Fruit fly (Drosophila melanogaster) whole organism, adult: ENCODE data around the gene Sur.

Experiments
- CG11617 ChIP-seq: fragments of 200-800 bp; sonication (Bioruptor generic); optimal IDR thresholded peaks from 2 replicates; lab custom pipeline; 2017; ENCODE audit warnings: mild to moderate bottlenecking, missing biosample characterization, missing genetic modification reagents, missing genetic modification characterization
- CG12768 ChIP-seq: fragments of 200-800 bp; sonication (Bioruptor generic); optimal IDR thresholded peaks from 2 replicates; lab custom pipeline; 2017; ENCODE audit warnings: missing biosample characterization, missing genetic modification characterization, mild to moderate bottlenecking, moderate library complexity, missing genetic modification reagents
- CG14711 ChIP-seq: fragments of 200-800 bp; sonication (Bioruptor generic); optimal IDR thresholded peaks from 2 replicates; lab custom pipeline; 2018; ENCODE audit warnings: missing biosample characterization, mild to moderate bottlenecking, missing genetic modification characterization, moderate library complexity
- CG1620 ChIP-seq: fragments of 200-800 bp; sonication (Bioruptor generic); optimal IDR thresholded peaks from 2 replicates; lab custom pipeline; 2016; ENCODE audit warnings: missing biosample characterization, missing genetic modification characterization
- CG33017 ChIP-seq: fragments of 200-800 bp; sonication (Bioruptor generic); optimal IDR thresholded peaks from 2 replicates; lab custom pipeline; 2018; ENCODE audit warnings: missing biosample characterization, mild to moderate bottlenecking, missing genetic modification characterization, moderate library complexity
- CG5204 ChIP-seq: fragments of 200-800 bp; sonication (Bioruptor generic); optimal IDR thresholded peaks from 2 replicates; lab custom pipeline; 2016; ENCODE audit warnings: missing biosample characterization, missing genetic modification characterization
- CG7045 ChIP-seq: fragments of 200-800 bp; sonication (Bioruptor generic); optimal IDR thresholded peaks from 2 replicates; lab custom pipeline; 2017; ENCODE audit warnings: missing biosample characterization, mild to moderate bottlenecking, missing genetic modification characterization
- CG7101 ChIP-seq: fragments of 200-800 bp; sonication (Bioruptor generic); optimal IDR thresholded peaks from 2 replicates; lab custom pipeline; 2018; ENCODE audit warnings: missing biosample characterization, mild to moderate bottlenecking, missing genetic modification characterization, moderate library complexity
- Clk ChIP-seq: fragments of 200-800 bp; sonication (Bioruptor generic); optimal IDR thresholded peaks from 2 replicates; lab custom pipeline; 2017; ENCODE audit warnings: missing biosample characterization, missing genetic modification characterization
- Crg-1 ChIP-seq: fragments of 200-800 bp; sonication (Bioruptor generic); optimal IDR thresholded peaks from 2 replicates; lab custom pipeline; 2016; ENCODE audit warnings: missing biosample characterization, missing genetic modification characterization
- Hr96 ChIP-seq: fragments of 200-800 bp; sonication (Bioruptor generic); optimal IDR thresholded peaks from 2 replicates; lab custom pipeline; 2016; ENCODE audit warnings: missing biosample characterization, missing genetic modification characterization
- Mnt ChIP-seq: fragments of 200-800 bp; sonication (Bioruptor generic); optimal IDR thresholded peaks from 2 replicates; lab custom pipeline; 2016; ENCODE audit warnings: missing biosample characterization, mild to moderate bottlenecking, missing genetic modification characterization
- bab1 ChIP-seq: fragments of 200-800 bp; sonication (Bioruptor generic); optimal IDR thresholded peaks from 3 replicates; lab custom pipeline; 2019; ENCODE audit warnings: missing biosample characterization, mild to moderate bottlenecking, missing genetic modification characterization, moderate library complexity
- cic ChIP-seq: fragments of 200-800 bp; sonication (Bioruptor generic); optimal IDR thresholded peaks from 2 replicates; lab custom pipeline; 2017; ENCODE audit warnings: missing biosample characterization, mild to moderate bottlenecking, missing genetic modification characterization, moderate library complexity
- cnc ChIP-seq, 2 experiments: fragments of >200 bp; optimal IDR thresholded peaks; 2 replicates each; lab custom pipeline; 2017
- kay ChIP-seq: fragments of 200-800 bp; sonication (Bioruptor generic); peaks from one replicate; lab custom pipeline; 2016; ENCODE audit warnings: missing biosample characterization, missing genetic modification characterization, borderline replicate concordance
- ovo ChIP-seq: fragments of 200-800 bp; sonication (Bioruptor generic); optimal IDR thresholded peaks from 2 replicates; lab custom pipeline; 2016; ENCODE audit warnings: missing biosample characterization, missing genetic modification characterization
- pad ChIP-seq: fragments of 200-800 bp; sonication (Bioruptor generic); optimal IDR thresholded peaks from 3 replicates; lab custom pipeline; 2017; ENCODE audit warnings: missing biosample characterization, missing genetic modification characterization, mild to moderate bottlenecking, moderate library complexity, missing genetic modification reagents
- tj ChIP-seq: fragments of 200-800 bp; sonication (Bioruptor generic); optimal IDR thresholded peaks from 3 replicates; lab custom pipeline; 2017; ENCODE audit warnings: missing biosample characterization, mild to moderate bottlenecking, missing genetic modification characterization, moderate library complexity
- toe ChIP-seq: fragments of 200-800 bp; sonication (Bioruptor generic); optimal IDR thresholded peaks from 2 replicates; lab custom pipeline; 2016; ENCODE audit warnings: missing biosample characterization, missing genetic modification characterization

Gene Sur

DNA sequence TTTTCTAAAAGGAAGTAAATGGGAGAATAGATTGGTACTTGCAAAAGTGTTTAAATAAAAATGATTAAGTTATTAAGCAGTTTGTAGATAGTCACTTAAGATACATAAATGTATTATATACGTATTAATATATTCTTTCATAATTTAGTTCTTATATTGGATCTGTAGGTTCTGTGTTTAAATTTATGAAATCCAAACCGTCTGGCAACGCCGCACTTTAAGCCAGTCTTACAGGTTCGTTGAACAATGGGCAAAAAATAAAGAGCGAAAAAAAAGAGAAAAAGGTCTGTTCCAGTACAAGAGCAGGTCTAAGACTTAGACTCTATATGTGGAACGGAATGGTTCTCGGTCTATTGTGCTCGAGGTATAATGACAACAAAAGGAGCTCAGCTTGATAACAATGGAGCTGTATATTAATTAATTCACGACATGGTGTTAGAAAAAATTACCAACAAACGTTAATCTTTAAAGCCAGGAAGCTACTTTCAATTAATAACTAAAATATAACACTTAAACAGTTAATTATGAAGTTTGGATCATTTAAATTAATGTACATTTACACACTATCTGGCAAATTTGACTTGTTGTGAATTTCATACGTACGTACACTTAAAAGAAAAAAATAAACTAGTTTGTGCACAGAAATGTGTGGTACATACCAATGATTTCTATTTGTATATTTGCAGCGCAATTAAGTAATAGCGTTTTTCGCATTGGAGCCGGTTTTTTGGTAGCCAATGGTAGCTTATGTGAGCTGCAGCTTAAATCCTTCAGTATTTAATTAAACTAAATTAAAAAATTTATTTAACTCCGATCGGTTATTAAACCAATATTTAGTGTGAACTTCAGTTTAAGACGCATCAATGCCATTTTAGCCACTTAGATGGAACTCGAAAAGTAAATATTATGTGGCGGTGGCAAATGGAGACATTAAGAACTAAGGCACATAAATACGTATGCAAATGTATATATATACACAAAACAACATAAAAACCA is 10.2 kb upstream of the Sur start, which contains the start of gene CG5731:
CG5731 (minus strand) TSS at position 946 of the 996 bp plus-strand sequence.
- TF ChIP-seq kay (GFP tag; lab: Kevin White, UChicago) (peak; percentile 76), CG1620 (GFP tag; lab: Kevin White, UChicago) (no peak), bab1 (no peak), CG33017 (no peak), CG12768 (GFP tag; lab: Kevin White, UChicago) (no peak), cic (GFP tag; lab: Kevin White, UChicago) (no peak)

DNA sequence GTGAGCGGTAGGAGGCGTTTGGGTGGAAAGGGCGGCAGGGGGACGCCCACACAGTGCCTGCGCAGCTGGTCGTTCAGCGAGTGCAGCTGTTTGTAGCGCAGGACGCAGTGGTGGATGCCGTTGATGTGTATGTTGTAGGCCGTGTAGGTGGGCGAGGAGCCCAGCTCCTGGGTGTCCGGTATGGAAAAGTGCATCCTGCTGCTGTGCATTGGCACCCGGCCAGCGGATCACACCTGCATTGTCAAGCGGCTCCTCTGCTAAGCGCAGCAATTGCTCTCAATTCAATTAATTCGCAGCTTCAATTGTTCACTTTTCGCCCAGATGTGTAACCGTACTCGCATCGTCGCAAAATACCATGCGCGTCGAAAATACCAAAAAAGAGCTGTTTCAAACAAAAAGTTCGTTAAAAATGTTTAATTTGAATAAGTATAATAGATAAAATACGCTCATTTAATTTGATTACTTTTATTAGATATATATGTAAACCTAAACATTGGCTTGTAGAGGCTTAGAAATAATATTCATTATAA is 7.8 kb upstream of the Sur start, which contains the start of gene Snx17:
Snx17 (minus strand) TSS at position 329 of the 530 bp plus-strand sequence.
- TF ChIP-seq ovo = no peak
- TF ChIP-seq CG14711 (tag; lab: Kevin White, UChicago) = no peak
- TF ChIP-seq pad (GFP tag; lab: Kevin White, UChicago) = no peak

DNA sequence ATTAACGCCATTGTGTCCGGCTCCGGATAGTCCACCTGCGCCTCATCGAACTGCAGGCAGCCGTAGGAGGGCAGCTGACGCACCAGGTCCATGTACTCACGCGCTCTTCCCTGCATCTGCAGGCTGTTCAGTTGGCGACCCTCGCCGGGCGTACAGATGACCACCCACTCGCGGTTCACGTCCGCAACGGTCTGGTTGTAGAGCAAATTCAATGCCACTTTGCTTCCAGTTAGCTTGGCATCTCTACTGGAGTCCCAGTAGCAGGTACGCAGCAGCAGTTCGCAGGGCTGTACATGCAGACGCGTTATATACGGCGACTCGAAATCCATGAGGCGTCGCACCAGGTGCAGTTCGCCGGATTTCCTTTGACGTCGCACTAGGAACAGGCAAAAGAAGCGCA is 7.0 kb upstream of the Sur start:
- TF ChIP-seq Crg-1 (GFP tag; lab: Kevin White, UChicago) (no peak), Hr96 (GFP tag; lab: Kevin White, UChicago) (no peak), kay (GFP tag; lab: Kevin White, UChicago) (no peak), CG12768 (GFP tag; lab: Kevin White, UChicago) (no peak), cic (GFP tag; lab: Kevin White, UChicago) (no peak)

DNA sequence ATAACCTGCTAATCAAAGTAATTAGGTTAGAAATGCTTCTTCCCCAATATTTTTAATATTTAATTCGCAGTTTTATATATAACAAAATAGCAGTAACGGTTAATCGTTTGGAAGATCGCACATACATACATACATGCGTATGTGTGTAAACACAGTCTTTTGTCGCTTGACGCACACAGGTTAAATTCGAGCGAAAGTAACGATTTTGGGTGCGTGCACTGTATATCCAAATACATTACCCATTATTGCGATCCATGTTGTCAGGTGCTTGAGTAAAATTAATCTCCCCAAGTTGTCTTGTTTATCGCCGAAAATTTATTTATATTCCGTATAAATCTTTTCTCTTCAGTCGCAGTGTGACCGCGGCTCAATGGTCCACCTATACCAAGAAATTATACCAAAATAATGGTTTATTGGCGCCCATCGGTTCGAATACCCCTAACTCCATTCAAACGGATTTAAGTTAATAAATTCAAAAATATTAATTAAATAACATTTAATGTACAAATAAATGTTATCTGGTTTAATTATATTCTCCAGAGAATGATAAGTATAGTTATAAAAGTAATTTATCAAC is 5.1 kb upstream of the Sur start, which contains the start of gene CG34159:
CG34159 (minus strand) TSS at position 385 of the 577 bp plus-strand sequence.
- TF ChIP-seq CG7101 (tag; lab: Kevin White, UChicago) (no peak), ovo (peak; percentile 73), CG1620 (GFP tag; lab: Kevin White, UChicago) (no peak), bab1 (peak; percentile 42)

DNA sequence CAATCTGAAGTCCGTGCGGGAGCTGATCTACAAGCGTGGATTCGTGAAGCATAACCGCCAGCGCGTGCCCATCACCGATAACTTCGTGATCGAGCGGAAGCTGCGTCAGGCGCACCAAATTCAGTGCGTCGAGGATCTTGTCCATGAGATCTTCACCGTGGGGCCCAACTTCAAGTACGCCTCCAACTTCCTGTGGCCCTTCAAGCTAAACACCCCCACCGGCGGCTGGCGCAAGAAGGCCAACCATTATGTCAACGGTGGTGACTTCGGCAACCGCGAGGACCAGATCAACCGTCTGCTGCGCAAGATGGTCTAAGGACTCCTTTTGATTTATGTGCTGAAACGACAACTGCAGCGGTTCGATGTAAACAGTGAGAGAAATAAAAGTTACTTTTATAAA is 2.8 kb upstream of the Sur start:
- TF ChIP-seq cnc (optimal IDR thresholded peaks at IDR 0.05; lab: Kevin White, UChicago) (no peak), CG5204 (GFP tag; lab: Kevin White, UChicago) (no peak), bab1 (no peak), CG14711 (tag; lab: Kevin White, UChicago) (no peak), toe (no peak), CG7045 (GFP tag; lab: Kevin White, UChicago) (no peak), tj (GFP tag; lab: Kevin White, UChicago) (no peak), kay (GFP tag; lab: Kevin White, UChicago) (no peak), CG11617 (GFP tag; lab: Kevin White, UChicago) (no peak), CG12768 (GFP tag; lab: Kevin White, UChicago) (no peak), Clk (no peak), pad (GFP tag; lab: Kevin White, UChicago) (no peak), cic (GFP tag; lab: Kevin White, UChicago) (no peak), Crg-1 (GFP tag; lab: Kevin White, UChicago) (no peak), CG33017 (no peak), Hr96 (GFP tag; lab: Kevin White, UChicago) (no peak), CG7101 (tag; lab: Kevin White, UChicago) (no peak)

DNA sequence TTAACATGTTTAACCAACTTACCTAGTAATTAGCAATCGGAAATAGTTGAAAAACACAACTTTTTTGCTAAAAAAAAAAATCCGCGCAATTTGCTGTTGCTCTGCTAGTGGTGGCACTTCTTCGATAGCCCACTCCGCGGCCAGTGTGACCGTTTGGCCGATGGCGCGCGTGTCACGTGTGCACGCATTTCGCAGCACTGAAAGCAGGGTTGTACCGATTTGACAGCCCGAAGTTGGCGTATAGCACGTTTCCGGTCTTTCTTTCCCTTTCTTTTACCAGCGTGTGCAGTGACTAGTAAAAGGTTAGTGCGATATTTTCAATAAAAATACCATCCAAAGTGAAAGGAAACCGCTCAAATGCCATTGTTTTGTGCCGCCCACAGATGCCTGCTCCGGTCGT is 1.9 kb upstream of the Sur start, which contains the start of the genes Ripalpha and RpL7:
Ripalpha (minus strand) TSS at position 128 of the 400 bp plus-strand sequence.
RpL7 (plus strand) TSS at position 158 of the 400 bp plus-strand sequence.
- TF ChIP-seq CG5204 (GFP tag; lab: Kevin White, UChicago) (no peak), CG12768 (GFP tag; lab: Kevin White, UChicago) (peak; percentile 96), toe (peak; percentile 94), tj (GFP tag; lab: Kevin White, UChicago) (peak; percentile 89), Mnt (GFP tag; lab: Kevin White, UChicago) (peak; percentile 99), Crg-1 (GFP tag; lab: Kevin White, UChicago) (peak; percentile 99), kay (GFP tag; lab: Kevin White, UChicago) (no peak), Hr96 (GFP tag; lab: Kevin White, UChicago) (no peak), CG11617 (GFP tag; lab: Kevin White, UChicago) (peak; percentile 98), bab1 (peak; percentile 94), pad (GFP tag; lab: Kevin White, UChicago) (peak; percentile 93), CG33017 (peak; percentile 90), cic (GFP tag; lab: Kevin White, UChicago) (peak; percentile 93), Clk (peak; percentile 94), CG14711 (tag; lab: Kevin White, UChicago) (peak; percentile 93), ovo (peak; percentile 99), CG7045 (GFP tag; lab: Kevin White, UChicago) (peak; percentile 97), CG7101 (tag; lab: Kevin White, UChicago) (peak; percentile 98), CG1620 (GFP tag; lab: Kevin White, UChicago) (peak; percentile 99), cnc (optimal IDR thresholded peaks at IDR 0.05; lab: Kevin White, UChicago) (no peak)
